Fruit fly (Drosophila melanogaster): ENCODE data around the gene Dpck.
A peak's percentile ranks its signal among the peaks of the same experiment; 100 is the strongest.

Dpck gene

DNA sequence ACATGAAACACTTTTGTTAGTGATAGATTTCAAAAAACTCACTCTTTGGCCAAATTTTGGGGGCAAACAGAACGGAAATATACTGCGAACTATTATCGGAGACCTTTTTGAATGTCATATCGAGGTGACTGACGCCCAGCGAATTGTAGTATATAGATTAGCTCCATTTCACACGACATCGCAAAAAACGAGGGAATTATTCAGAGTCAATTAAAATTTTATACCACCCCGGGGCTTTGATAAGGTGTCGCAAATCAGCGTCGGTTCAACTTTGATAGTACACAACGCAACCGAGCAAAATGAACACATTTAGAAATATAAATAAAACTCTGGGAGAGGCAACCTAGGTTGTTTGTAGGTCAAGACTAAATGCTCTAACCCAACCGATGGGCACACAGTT, 24.0 kb upstream of the Dpck start:
- peak; percentile 69 for TF ChIP-seq exex (tag; optimal IDR thresholded peaks at IDR 0.05)
- no peak for TF ChIP-seq yki (optimal IDR thresholded peaks at IDR 0.05)
- TF ChIP-seq CG17359 (tag; optimal IDR thresholded peaks at IDR 0.05): no peak
- TF ChIP-seq Sox100B (GFP tag; optimal IDR thresholded peaks at IDR 0.05): no peak
- TF ChIP-seq CG10979 (tag; optimal IDR thresholded peaks at IDR 0.05): no peak
- TF ChIP-seq gt (GFP tag; IDR thresholded peaks at IDR 0.05): no peak
- peak; percentile 94 for TF ChIP-seq sug (tag; optimal IDR thresholded peaks at IDR 0.05)
- TF ChIP-seq pzg (GFP tag; optimal IDR thresholded peaks at IDR 0.05): no peak
- peak; percentile 59 for TF ChIP-seq cwo (GFP tag; optimal IDR thresholded peaks at IDR 0.05)
- no peak for TF ChIP-seq CG10462 (GFP tag; optimal IDR thresholded peaks at IDR 0.05)
- no peak for TF ChIP-seq CG11560 (tag; IDR thresholded peaks at IDR 0.05)
- TF ChIP-seq CG4617 (GFP tag; optimal IDR thresholded peaks at IDR 0.05; ENCODE audit: borderline replicate concordance): no peak
- TF ChIP-seq btn (GFP tag; optimal IDR thresholded peaks at IDR 0.05): no peak
- TF ChIP-seq fu2 (GFP tag; optimal IDR thresholded peaks at IDR 0.05): no peak
- TF ChIP-seq Oaz (GFP tag; IDR thresholded peaks at IDR 0.05): no peak
- TF ChIP-seq ERR (GFP tag; optimal IDR thresholded peaks at IDR 0.05): peak; percentile 70
- TF ChIP-seq Lpt (GFP tag; optimal IDR thresholded peaks at IDR 0.05): no peak
- no peak for TF ChIP-seq CG9437 (GFP tag; optimal IDR thresholded peaks at IDR 0.05)
- no peak for TF ChIP-seq lola (GFP tag; optimal IDR thresholded peaks at IDR 0.05)
- peak; percentile 11 for TF ChIP-seq CG34376 (GFP tag; optimal IDR thresholded peaks at IDR 0.05)
- TF ChIP-seq CG11398 (GFP tag; optimal IDR thresholded peaks at IDR 0.05): no peak
- no peak for TF ChIP-seq salm (tag; optimal IDR thresholded peaks at IDR 0.05)
- TF ChIP-seq wek (GFP tag; optimal IDR thresholded peaks at IDR 0.05): no peak
- TF ChIP-seq sr (GFP tag; IDR thresholded peaks at IDR 0.05): no peak
- no peak for TF ChIP-seq kah (GFP tag; optimal IDR thresholded peaks at IDR 0.05)
- TF ChIP-seq CG31224 (GFP tag; IDR thresholded peaks at IDR 0.05): no peak
- no peak for TF ChIP-seq dpn (GFP tag; optimal IDR thresholded peaks at IDR 0.05)
- no peak for TF ChIP-seq Sin3A (optimal IDR thresholded peaks at IDR 0.05)
- no peak for TF ChIP-seq Vsx1 (GFP tag; optimal IDR thresholded peaks at IDR 0.05)
- TF ChIP-seq HmgZ (tag; optimal IDR thresholded peaks at IDR 0.05): no peak
- TF ChIP-seq CG15601 (tag; optimal IDR thresholded peaks at IDR 0.05): no peak
- TF ChIP-seq D19A (tag; optimal IDR thresholded peaks at IDR 0.05): no peak
- no peak for TF ChIP-seq CG2678 (tag; optimal IDR thresholded peaks at IDR 0.05)

DNA sequence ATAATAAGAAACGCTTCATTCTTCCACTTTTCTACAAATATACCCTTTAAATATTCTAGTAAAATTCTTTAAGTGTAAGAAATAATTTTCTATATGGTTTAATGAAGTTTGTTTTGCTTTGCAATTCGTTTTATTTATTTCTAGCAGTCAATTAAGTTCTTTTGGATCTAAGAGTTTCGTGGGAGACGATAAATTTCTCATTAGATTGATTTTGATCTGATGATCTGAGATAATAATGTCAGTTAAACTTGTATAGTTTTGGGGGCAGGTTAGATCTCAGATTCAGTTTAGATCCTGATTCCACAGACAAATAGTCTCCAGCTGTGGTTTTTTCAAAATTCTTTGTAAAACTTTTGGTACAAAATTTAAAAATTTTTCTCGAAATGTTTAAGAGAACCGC, 23.0 kb upstream of the Dpck start, which contains the start of gene dj:
TSS of gene dj (plus strand) at position 301 of the 400 bp plus-strand sequence.
- TF ChIP-seq CG13287 (GFP tag; IDR thresholded peaks at IDR 0.05; ENCODE audit: partially characterized antibody) (no peak), cwo (GFP tag; optimal IDR thresholded peaks at IDR 0.05) (no peak), Atf6 (GFP tag; IDR thresholded peaks at IDR 0.05) (no peak), row (GFP tag; IDR thresholded peaks at IDR 0.05) (no peak), CG6175 (GFP tag; IDR thresholded peaks at IDR 0.05) (no peak), CG1832 (GFP tag; optimal IDR thresholded peaks at IDR 0.05) (no peak), CG15601 (tag; optimal IDR thresholded peaks at IDR 0.05) (no peak), aop (GFP tag; IDR thresholded peaks at IDR 0.05) (no peak), CG12071 (GFP tag; optimal IDR thresholded peaks at IDR 0.05) (no peak), sima (GFP tag; optimal IDR thresholded peaks at IDR 0.05) (no peak)

DNA sequence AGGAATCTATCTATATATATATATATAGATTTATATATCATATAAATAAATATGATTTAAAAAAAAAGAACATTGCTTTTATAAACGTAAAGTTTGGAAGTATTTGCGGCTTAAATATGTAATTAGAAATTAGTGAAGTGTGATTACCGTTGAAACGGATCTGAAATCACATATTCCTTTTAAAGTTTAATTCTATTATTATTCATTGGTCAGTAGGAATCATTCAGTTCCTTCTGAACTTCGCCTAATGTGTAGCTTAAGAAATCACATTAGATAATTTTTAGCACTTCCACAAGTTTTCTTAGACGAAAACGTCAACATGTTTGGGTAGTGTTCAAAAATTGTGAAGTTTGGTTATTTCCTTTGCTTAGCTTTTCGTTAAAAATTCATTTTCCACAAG, 21.5 kb upstream of the Dpck start, which contains the start of gene djl:
TSS of gene djl (plus strand) at position 301 of the 400 bp plus-strand sequence.
- TF ChIP-seq fru (optimal IDR thresholded peaks at IDR 0.05) (no peak), CG13424 (tag; optimal IDR thresholded peaks at IDR 0.05) (no peak), GATAe (GFP tag; conservative IDR thresholded peaks at IDR 0.05) (no peak), slou (GFP tag; optimal IDR thresholded peaks at IDR 0.05) (no peak), CG33213 (GFP tag; optimal IDR thresholded peaks at IDR 0.05) (no peak), CG7745 (tag; optimal IDR thresholded peaks at IDR 0.05) (no peak), CG12744 (GFP tag; optimal IDR thresholded peaks at IDR 0.05) (no peak), otp (GFP tag; IDR thresholded peaks at IDR 0.05) (no peak), emc (GFP tag; optimal IDR thresholded peaks at IDR 0.05) (no peak), bigmax (GFP tag; optimal IDR thresholded peaks at IDR 0.05) (no peak), Ets65A (GFP tag) (no peak), Trl (optimal IDR thresholded peaks at IDR 0.05) (no peak), Trl (GFP tag; optimal IDR thresholded peaks at IDR 0.05) (no peak)

Measured in whole organism, embryonic.